Fruit fly (Drosophila melanogaster) whole organism, embryonic: Measurements from ENCODE around the gene Fnta.

Experiments used
- Adf1 ChIP-seq: fragments of 200-800 bp; sonication (Bioruptor generic); IDR thresholded peaks from 2 replicates; pipeline ENCODE4 v1.3.6; 2022; ENCODE audit warnings: missing biosample characterization, missing genetic modification characterization
- BEAF-32 ChIP-seq: fragments of 200-800 bp; sonication (Bioruptor generic); optimal IDR thresholded peaks from 3 replicates; lab custom pipeline; 2017; ENCODE audit warnings: missing biosample characterization, missing genetic modification characterization, mild to moderate bottlenecking, moderate library complexity, missing genetic modification reagents
- BtbVII ChIP-seq: fragments of 200-800 bp; sonication (Bioruptor generic); optimal IDR thresholded peaks from 3 replicates; lab custom pipeline; 2017; ENCODE audit warnings: missing biosample characterization, mild to moderate bottlenecking, missing genetic modification characterization
- Bteb2 ChIP-seq: fragments of 200-800 bp; sonication (Bioruptor generic); optimal IDR thresholded peaks from 2 replicates; lab custom pipeline; 2016; ENCODE audit warnings: missing biosample characterization, missing genetic modification characterization
- CG10431 ChIP-seq: fragments of 200-800 bp; sonication (Bioruptor generic); optimal IDR thresholded peaks from 3 replicates; lab custom pipeline; 2018; ENCODE audit warnings: missing biosample characterization, mild to moderate bottlenecking, missing genetic modification characterization
- CG11085 ChIP-seq: fragments of 200-800 bp; sonication (Bioruptor generic); IDR thresholded peaks from 2 replicates; pipeline ENCODE4 v1.3.6; 2022; ENCODE audit warnings: missing biosample characterization, missing genetic modification characterization
- CG12659 ChIP-seq: fragments of 200-800 bp; sonication (Bioruptor generic); optimal IDR thresholded peaks from 3 replicates; lab custom pipeline; 2017; ENCODE audit warnings: mild to moderate bottlenecking, missing biosample characterization, missing genetic modification reagents, missing genetic modification characterization
- CG14014 ChIP-seq: fragments of 200-800 bp; sonication (Bioruptor generic); IDR thresholded peaks from 2 replicates; pipeline ENCODE4 v1.3.6; 2022; ENCODE audit warnings: missing biosample characterization, missing genetic modification characterization
- CG15601 ChIP-seq: fragments of 200-800 bp; sonication (Bioruptor generic); optimal IDR thresholded peaks from 3 replicates; lab custom pipeline; 2019; ENCODE audit warnings: missing biosample characterization, mild to moderate bottlenecking, missing genetic modification characterization, moderate library complexity
- CG16779 ChIP-seq: fragments of 200-800 bp; sonication (Bioruptor generic); IDR thresholded peaks from 2 replicates; pipeline ENCODE4 v1.3.6; 2022; ENCODE audit warnings: missing biosample characterization, missing genetic modification characterization
- CG34224 ChIP-seq: fragments of 200-800 bp; sonication (Bioruptor generic); IDR thresholded peaks from 3 replicates; pipeline ENCODE4 v1.3.6; 2022; ENCODE audit warnings: missing biosample characterization, missing genetic modification characterization; ENCODE audit not compliant: partially characterized antibody
- CG34422 ChIP-seq: fragments of 200-800 bp; sonication (Bioruptor generic); IDR thresholded peaks from 3 replicates; pipeline ENCODE4 v1.3.6; 2022; ENCODE audit warnings: missing biosample characterization, missing genetic modification characterization
- CG4617 ChIP-seq: fragments of 200-800 bp; sonication (Bioruptor generic); optimal IDR thresholded peaks from 3 replicates; lab custom pipeline; 2016; ENCODE audit warnings: missing biosample characterization, missing genetic modification characterization, borderline replicate concordance
- CG4820 ChIP-seq: fragments of 200-800 bp; sonication (Bioruptor generic); optimal IDR thresholded peaks from 3 replicates; lab custom pipeline; 2016; ENCODE audit warnings: missing biosample characterization, missing genetic modification characterization
- CG6272 ChIP-seq: fragments of 200-800 bp; sonication (Bioruptor generic); IDR thresholded peaks from 2 replicates; pipeline ENCODE4 v1.3.6; 2022; ENCODE audit warnings: missing biosample characterization, missing genetic modification characterization
- CG6689 ChIP-seq: fragments of 200-800 bp; sonication (Bioruptor generic); IDR thresholded peaks from 2 replicates; pipeline ENCODE4 v1.3.6; 2022; ENCODE audit warnings: missing biosample characterization, missing genetic modification characterization
- CG7786 ChIP-seq: fragments of 200-800 bp; sonication (Bioruptor generic); optimal IDR thresholded peaks from 2 replicates; lab custom pipeline; 2016; ENCODE audit warnings: missing biosample characterization, missing genetic modification characterization
- CG8089 ChIP-seq: fragments of 200-800 bp; sonication (Bioruptor generic); optimal IDR thresholded peaks from 3 replicates; lab custom pipeline; 2016; ENCODE audit warnings: missing biosample characterization, missing genetic modification characterization
- CTCF ChIP-seq: fragments of 200-800 bp; sonication (Bioruptor generic); optimal IDR thresholded peaks from 2 replicates; lab custom pipeline; 2017; ENCODE audit warnings: missing biosample characterization, mild to moderate bottlenecking, missing genetic modification characterization, moderate library complexity
- Dfd ChIP-seq, 2 experiments: fragments of >200 bp; optimal IDR thresholded peaks; 2 replicates each; lab custom pipeline; 2017; ENCODE audit warnings: missing biosample characterization in 2 of 2, missing genetic modification characterization in 2 of 2
- Eip74EF ChIP-seq, 2 experiments: fragments of 200-800 bp in 1 of 2; fragments of >200 bp in 1 of 2; sonication (Bioruptor generic) in 1 of 2; optimal IDR thresholded peaks; 2 replicates each; lab custom pipeline; 2017 to 2019; ENCODE audit warnings: missing biosample characterization in 2 of 2, missing genetic modification characterization in 2 of 2, mild to moderate bottlenecking in 1 of 2, moderate library complexity in 1 of 2
- Elba2 ChIP-seq: fragments of 200-800 bp; sonication (Bioruptor generic); optimal IDR thresholded peaks from 3 replicates; lab custom pipeline; 2016; ENCODE audit warnings: missing biosample characterization, missing genetic modification characterization
- Ets65A ChIP-seq: fragments of 200-800 bp; sonication (Bioruptor generic); peaks from one replicate; lab custom pipeline; 2016; ENCODE audit warnings: missing biosample characterization, missing genetic modification characterization
- NC2α ChIP-seq: fragments of 200-800 bp; sonication (Bioruptor generic); optimal IDR thresholded peaks from 2 replicates; lab custom pipeline; 2016; ENCODE audit warnings: missing biosample characterization, missing genetic modification characterization
- NK7.1 ChIP-seq: fragments of 200-800 bp; sonication (Bioruptor generic); optimal IDR thresholded peaks from 3 replicates; lab custom pipeline; 2016; ENCODE audit warnings: missing biosample characterization, missing genetic modification characterization
- NfI ChIP-seq: fragments of 200-800 bp; sonication (Bioruptor generic); optimal IDR thresholded peaks from 3 replicates; lab custom pipeline; 2018; ENCODE audit warnings: missing biosample characterization, mild to moderate bottlenecking, missing genetic modification characterization, moderate library complexity
- Pdp1 ChIP-seq, 2 experiments: fragments of 200-800 bp; sonication (Bioruptor generic); optimal IDR thresholded peaks; 3 replicates each; lab custom pipeline; 2016; ENCODE audit warnings: missing biosample characterization in 2 of 2, missing genetic modification characterization in 2 of 2, mild to moderate bottlenecking in 1 of 2, moderate library complexity in 1 of 2
- Sry-β ChIP-seq: fragments of 200-800 bp; sonication (Bioruptor generic); optimal IDR thresholded peaks from 2 replicates; lab custom pipeline; 2018; ENCODE audit warnings: missing biosample characterization, mild to moderate bottlenecking, missing genetic modification characterization, moderate library complexity
- bbx ChIP-seq: fragments of 200-800 bp; sonication (Bioruptor generic); IDR thresholded peaks from 2 replicates; pipeline ENCODE4 v1.3.6; 2022; ENCODE audit warnings: missing biosample characterization, missing genetic modification characterization; ENCODE audit not compliant: partially characterized antibody
- bigmax ChIP-seq: fragments of 200-800 bp; sonication (Bioruptor generic); optimal IDR thresholded peaks from 2 replicates; lab custom pipeline; 2018; ENCODE audit warnings: missing biosample characterization, mild to moderate bottlenecking, missing genetic modification characterization
- cg ChIP-seq: fragments of 200-800 bp; sonication (Bioruptor generic); optimal IDR thresholded peaks from 3 replicates; lab custom pipeline; 2019; ENCODE audit warnings: missing biosample characterization, mild to moderate bottlenecking, missing genetic modification characterization, moderate library complexity
- ci ChIP-seq: fragments of 200-800 bp; sonication (Bioruptor generic); IDR thresholded peaks from 3 replicates; pipeline ENCODE4 v1.3.6; 2022; ENCODE audit warnings: missing biosample characterization, missing genetic modification characterization
- croc ChIP-seq: fragments of 200-800 bp; sonication (Bioruptor generic); conservative IDR thresholded peaks from 3 replicates; pipeline ENCODE4 v1.3.6; 2022; ENCODE audit warnings: missing biosample characterization, missing genetic modification characterization
- gem ChIP-seq: fragments of 200-800 bp; sonication (Bioruptor generic); optimal IDR thresholded peaks from 2 replicates; lab custom pipeline; 2019; ENCODE audit warnings: missing biosample characterization, mild to moderate bottlenecking, missing genetic modification characterization, moderate library complexity
- grn ChIP-seq: fragments of 200-800 bp; sonication (Bioruptor generic); optimal IDR thresholded peaks from 3 replicates; lab custom pipeline; 2017; ENCODE audit warnings: missing biosample characterization, missing genetic modification characterization
- gsb ChIP-seq: fragments of 200-800 bp; sonication (Bioruptor generic); IDR thresholded peaks from 2 replicates; pipeline ENCODE4 v1.3.6; 2022; ENCODE audit warnings: missing biosample characterization, missing genetic modification characterization
- lov ChIP-seq, 2 experiments: fragments of 200-800 bp in 1 of 2; fragments of >200 bp in 1 of 2; sonication (Bioruptor generic) in 1 of 2; IDR thresholded peaks in 1 of 2; optimal IDR thresholded peaks in 1 of 2; 2 replicates in 1 of 2; 3 replicates in 1 of 2; pipeline versions ENCODE4 v1.3.6 to Lab custom; 2017 to 2022; ENCODE audit warnings: missing biosample characterization in 1 of 2, missing genetic modification characterization in 1 of 2
- nau ChIP-seq: fragments of 200-800 bp; sonication (Bioruptor generic); optimal IDR thresholded peaks from 3 replicates; lab custom pipeline; 2017; ENCODE audit warnings: missing biosample characterization, mild to moderate bottlenecking, missing genetic modification characterization, missing genetic modification reagents
- org-1 ChIP-seq: fragments of 200-800 bp; sonication (Bioruptor generic); optimal IDR thresholded peaks from 2 replicates; lab custom pipeline; 2017; ENCODE audit warnings: missing biosample characterization, missing genetic modification characterization
- p53 ChIP-seq: fragments of 200-800 bp; sonication (Bioruptor generic); optimal IDR thresholded peaks from 2 replicates; lab custom pipeline; 2016; ENCODE audit warnings: missing biosample characterization, missing genetic modification characterization
- phol ChIP-seq: fragments of 200-800 bp; sonication (Bioruptor generic); optimal IDR thresholded peaks from 3 replicates; lab custom pipeline; 2018; ENCODE audit warnings: missing biosample characterization, mild to moderate bottlenecking, missing genetic modification characterization, moderate library complexity
- prd ChIP-seq, 3 experiments: fragments of >200 bp in 2 of 3; fragments of 200-800 bp in 1 of 3; sonication (Bioruptor generic) in 1 of 3; optimal IDR thresholded peaks in 2 of 3; IDR thresholded peaks in 1 of 3; 2 replicates in 2 of 3; 3 replicates in 1 of 3; pipeline versions ENCODE4 v1.3.6 to Lab custom; 2017 to 2022; ENCODE audit warnings: missing biosample characterization in 1 of 3, missing genetic modification characterization in 1 of 3
- pros ChIP-seq: fragments of 200-800 bp; sonication (Bioruptor generic); optimal IDR thresholded peaks from 3 replicates; lab custom pipeline; 2019; ENCODE audit warnings: missing biosample characterization, mild to moderate bottlenecking, missing genetic modification characterization, moderate library complexity
- pzg ChIP-seq: fragments of 200-800 bp; sonication (Bioruptor generic); optimal IDR thresholded peaks from 3 replicates; lab custom pipeline; 2018; ENCODE audit warnings: missing biosample characterization, mild to moderate bottlenecking, missing genetic modification characterization, moderate library complexity
- repo ChIP-seq: fragments of 200-800 bp; sonication (Bioruptor generic); optimal IDR thresholded peaks from 2 replicates; lab custom pipeline; 2016; ENCODE audit warnings: missing biosample characterization, missing genetic modification characterization
- sisA ChIP-seq: fragments of 200-800 bp; sonication (Bioruptor generic); IDR thresholded peaks from 2 replicates; pipeline ENCODE4 v1.3.6; 2022; ENCODE audit warnings: missing biosample characterization, missing genetic modification characterization
- slp2 ChIP-seq: fragments of 200-800 bp; sonication (Bioruptor generic); optimal IDR thresholded peaks from 2 replicates; lab custom pipeline; 2016; ENCODE audit warnings: missing biosample characterization, missing genetic modification characterization
- stc ChIP-seq: fragments of 200-800 bp; sonication (Bioruptor generic); IDR thresholded peaks from 2 replicates; pipeline ENCODE4 v1.3.6; 2022; ENCODE audit warnings: missing biosample characterization, missing genetic modification characterization
- tll ChIP-seq, 2 experiments: fragments of 200-800 bp in 1 of 2; fragments of >200 bp in 1 of 2; sonication (Bioruptor generic) in 1 of 2; optimal IDR thresholded peaks; 2 replicates each; lab custom pipeline; 2017 to 2019; ENCODE audit warnings: missing biosample characterization in 2 of 2, missing genetic modification characterization in 2 of 2, mild to moderate bottlenecking in 1 of 2, moderate library complexity in 1 of 2
- yki ChIP-seq: fragments of >200 bp; optimal IDR thresholded peaks from 3 replicates; lab custom pipeline; 2018

The Fnta gene

DNA sequence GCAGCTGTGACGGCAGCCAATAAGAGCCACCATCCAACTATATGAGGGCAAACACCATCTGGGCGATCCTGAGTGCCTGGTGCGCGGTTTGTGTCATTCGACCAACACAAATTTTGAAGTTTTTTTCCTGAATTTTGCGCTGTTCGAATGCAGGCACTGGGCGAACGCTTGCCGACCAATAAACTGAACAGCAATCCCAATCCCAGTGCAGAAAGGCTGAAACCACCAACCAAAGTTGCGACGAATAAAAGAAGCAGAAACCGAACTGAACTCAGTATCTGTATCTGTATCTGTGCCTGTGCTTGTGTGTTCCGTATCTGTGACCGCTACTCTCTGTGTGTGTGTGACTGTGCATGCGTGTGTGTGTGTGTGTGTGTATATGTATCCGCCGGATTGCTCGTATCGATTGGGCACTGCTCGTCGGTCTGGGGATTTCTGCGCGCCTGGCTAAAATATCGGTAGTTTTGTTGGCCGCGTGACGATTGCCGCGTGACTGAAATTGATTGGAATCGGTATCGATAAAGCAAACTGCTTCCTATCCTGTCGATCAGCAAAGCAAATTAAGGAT is 18.9 kb downstream of the Fnta start (continued):
- peak; percentile 46; the same call in 1 of the 3 replicates for TF ChIP-seq CG34422
- TF ChIP-seq pros (GFP tag; lab: Kevin White, UChicago): peak; percentile 15
- TF ChIP-seq Ets65A: no peak
- no peak for TF ChIP-seq repo (GFP tag; lab: Kevin White, UChicago)
- TF ChIP-seq CG34224 (GFP tag; lab: Robert Waterston, UW): peak; percentile 80
- no peak for TF ChIP-seq yki (lab: Kevin White, UChicago)
- no peak for TF ChIP-seq croc (GFP tag; lab: Robert Waterston, UW)
- TF ChIP-seq lov (optimal IDR thresholded peaks at IDR 0.05; lab: Kevin White, UChicago): no peak
- 0 out of 3 replicates have a peak, but pooled peaks have one; percentile 58 for TF ChIP-seq lov (GFP tag; IDR thresholded peaks at IDR 0.05; lab: Robert Waterston, UW)
- TF ChIP-seq Eip74EF (GFP tag; optimal IDR thresholded peaks at IDR 0.05; lab: Kevin White, UChicago): no peak
- peak; percentile 88 for TF ChIP-seq bbx (GFP tag; lab: Robert Waterston, UW)
- TF ChIP-seq Adf1 (GFP tag; lab: Robert Waterston, UW): peak; percentile 74
- TF ChIP-seq ci (GFP tag; lab: Robert Waterston, UW): peak; percentile 78
- TF ChIP-seq BEAF-32 (GFP tag; lab: Kevin White, UChicago): peak; percentile 71
- TF ChIP-seq prd (optimal IDR thresholded peaks at IDR 0.05; lab: Kevin White, UChicago): no peak
- TF ChIP-seq prd (GFP tag; IDR thresholded peaks at IDR 0.05; lab: Robert Waterston, UW): no peak
- TF ChIP-seq Pdp1 (GFP tag; optimal IDR thresholded peaks at IDR 0.05; lab: Kevin White, UChicago): no peak
- peak; percentile 13 for TF ChIP-seq pzg (GFP tag; lab: Kevin White, UChicago)
- TF ChIP-seq org-1 (GFP tag; lab: Kevin White, UChicago): no peak
- TF ChIP-seq BtbVII: peak; percentile 36
- TF ChIP-seq nau (GFP tag; lab: Kevin White, UChicago): peak; percentile 25
- TF ChIP-seq bigmax: peak; percentile 49
- no peak for TF ChIP-seq CG12659
- TF ChIP-seq CG8089 (GFP tag; lab: Kevin White, UChicago): no peak
- no peak for TF ChIP-seq CG15601 (tag; lab: Kevin White, UChicago)
- no peak for TF ChIP-seq slp2
- no peak for TF ChIP-seq NK7.1
- no peak for TF ChIP-seq CG4820
- no peak for TF ChIP-seq CG7786
- TF ChIP-seq grn (GFP tag; lab: Kevin White, UChicago): peak; percentile 97
- TF ChIP-seq cg (GFP tag; lab: Kevin White, UChicago): peak; percentile 100
- no peak for TF ChIP-seq phol (tag; lab: Kevin White, UChicago)
- TF ChIP-seq CG11085 (GFP tag; lab: Robert Waterston, UW): no peak
- TF ChIP-seq Sry-β (GFP tag; lab: Kevin White, UChicago): no peak
- no peak for TF ChIP-seq CG14014
- TF ChIP-seq stc (GFP tag; lab: Robert Waterston, UW): no peak
- no peak for TF ChIP-seq CG6689 (GFP tag; lab: Robert Waterston, UW)
- TF ChIP-seq CG16779: no peak
- TF ChIP-seq NC2α (GFP tag; lab: Kevin White, UChicago): no peak
- TF ChIP-seq CTCF (GFP tag; lab: Kevin White, UChicago): no peak
- TF ChIP-seq CG6272 (GFP tag; lab: Robert Waterston, UW): no peak
- peak; percentile 6 for TF ChIP-seq NfI (GFP tag; lab: Kevin White, UChicago)
- TF ChIP-seq gsb (GFP tag; lab: Robert Waterston, UW): no peak
- TF ChIP-seq p53: no peak
- no peak for TF ChIP-seq gem (tag; lab: Kevin White, UChicago)
- TF ChIP-seq sisA (GFP tag; lab: Robert Waterston, UW): no peak
- peak in 1 of 2 experiments; percentile 33 for TF ChIP-seq Dfd (GFP tag; optimal IDR thresholded peaks at IDR 0.05; lab: Kevin White, UChicago)
- no peak for TF ChIP-seq tll (GFP tag; optimal IDR thresholded peaks at IDR 0.05; lab: Kevin White, UChicago)
- peak; percentile 96 for TF ChIP-seq Elba2 (GFP tag; lab: Kevin White, UChicago)
- no peak for TF ChIP-seq Bteb2 (GFP tag; lab: Kevin White, UChicago)
- no peak for TF ChIP-seq CG4617
- no peak for TF ChIP-seq CG10431 (GFP tag; lab: Kevin White, UChicago)
